Worm (Caenorhabditis elegans): ENCODE data around the gene C06E4.3.

The C06E4.3 gene

ce11 chrIV:7260587-7260986, at the start of gene C06E4.3:
Gene C06E4.3 (plus strand): TSS chrIV:7260875.
- TF ChIP-seq ham-2 (GFP tag; optimal IDR thresholded peaks at IDR 0.05) (no peak), ceh-83 (GFP tag; optimal IDR thresholded peaks at IDR 0.05) (no peak)

ce11 chrIV:7211313-7211712, 49.4 kb upstream of the C06E4.3 start:
- no peak for TF ChIP-seq ceh-43 (GFP tag; optimal IDR thresholded peaks at IDR 0.05)
- no peak for TF ChIP-seq ztf-11 (tag; optimal IDR thresholded peaks at IDR 0.05)
- TF ChIP-seq sptf-1 (tag; optimal IDR thresholded peaks at IDR 0.05): no peak
- no peak for TF ChIP-seq ceh-39 (tag; optimal IDR thresholded peaks at IDR 0.05)
- no peak for TF ChIP-seq unc-39 (tag; optimal IDR thresholded peaks at IDR 0.05)
- no peak for TF ChIP-seq lin-32 (GFP tag; optimal IDR thresholded peaks at IDR 0.05)
- no peak for TF ChIP-seq elt-3 (tag; optimal IDR thresholded peaks at IDR 0.05)
- TF ChIP-seq blmp-1 (tag; optimal IDR thresholded peaks at IDR 0.05): no peak
- TF ChIP-seq drap-1 (GFP tag; optimal IDR thresholded peaks at IDR 0.05): no peak
- TF ChIP-seq lin-13 (tag; optimal IDR thresholded peaks at IDR 0.05): no peak
- TF ChIP-seq flh-1 (GFP tag; optimal IDR thresholded peaks at IDR 0.05): no peak

- TF ChIP-seq nhr-28 (tag; optimal IDR thresholded peaks at IDR 0.05) (no peak), nhr-237 (tag; optimal IDR thresholded peaks at IDR 0.05) (no peak), ham-2 (GFP tag; optimal IDR thresholded peaks at IDR 0.05) (no peak), bed-3 (GFP tag; optimal IDR thresholded peaks at IDR 0.05) (no peak), lsy-2 (tag; optimal IDR thresholded peaks at IDR 0.05) (no peak), elt-1 (tag; optimal IDR thresholded peaks at IDR 0.05; ENCODE audit: borderline replicate concordance, insufficient read depth) (no peak), ceh-39 (tag; optimal IDR thresholded peaks at IDR 0.05) (no peak), lin-32 (GFP tag; optimal IDR thresholded peaks at IDR 0.05) (no peak)
Measured at ce11 chrIV:7212769-7213168, 47.9 kb upstream of the C06E4.3 start.

ce11 chrIV:7216210-7216609, 44.5 kb upstream of the C06E4.3 start:
- TF ChIP-seq hlh-1 (tag; optimal IDR thresholded peaks at IDR 0.05): no peak

ce11 chrIV:7219398-7220087, 41.1 kb upstream of the C06E4.3 start, which contains the start of the genes glb-23 and R13A1.1:
Gene glb-23 (minus strand): TSS chrIV:7219498.
Gene R13A1.1 (plus strand): TSS chrIV:7220037.
- TF ChIP-seq ceh-83 (GFP tag; optimal IDR thresholded peaks at IDR 0.05) (no peak), flh-1 (GFP tag; optimal IDR thresholded peaks at IDR 0.05) (no peak), unc-120 (tag; optimal IDR thresholded peaks at IDR 0.05; ENCODE audit: poor library complexity, severe bottlenecking) (no peak), lsy-2 (tag; optimal IDR thresholded peaks at IDR 0.05) (no peak), nhr-76 (tag; optimal IDR thresholded peaks at IDR 0.05) (no peak), ceh-43 (GFP tag; optimal IDR thresholded peaks at IDR 0.05) (no peak), lin-32 (GFP tag; optimal IDR thresholded peaks at IDR 0.05) (no peak), ces-1 (GFP tag; optimal IDR thresholded peaks at IDR 0.05) (no peak), snpc-4 (tag; optimal IDR thresholded peaks at IDR 0.05) (no peak), nhr-12 (tag; optimal IDR thresholded peaks at IDR 0.05) (no peak), nhr-2 (tag; optimal IDR thresholded peaks at IDR 0.05) (no peak), unc-39 (tag; optimal IDR thresholded peaks at IDR 0.05) (no peak), nhr-28 (tag; optimal IDR thresholded peaks at IDR 0.05) (no peak), sptf-1 (tag; optimal IDR thresholded peaks at IDR 0.05) (no peak)

- TF ChIP-seq sem-2 (GFP tag; optimal IDR thresholded peaks at IDR 0.05) (no peak), ces-1 (GFP tag; optimal IDR thresholded peaks at IDR 0.05) (peak; percentile 57)
Measured at ce11 chrIV:7222088-7222487, 38.6 kb upstream of the C06E4.3 start.

- TF ChIP-seq elt-1 (tag; optimal IDR thresholded peaks at IDR 0.05; ENCODE audit: borderline replicate concordance, insufficient read depth) (no peak), sem-2 (GFP tag; optimal IDR thresholded peaks at IDR 0.05) (no peak), tbx-8 (GFP tag; optimal IDR thresholded peaks at IDR 0.05) (no peak), blmp-1 (tag; optimal IDR thresholded peaks at IDR 0.05) (no peak), bed-3 (GFP tag; optimal IDR thresholded peaks at IDR 0.05) (no peak), ces-1 (GFP tag; optimal IDR thresholded peaks at IDR 0.05) (no peak), ztf-11 (tag; optimal IDR thresholded peaks at IDR 0.05) (no peak), mls-2 (tag; optimal IDR thresholded peaks at IDR 0.05) (no peak), cnd-1 (tag; optimal IDR thresholded peaks at IDR 0.05) (no peak), M03D4.4 (tag; optimal IDR thresholded peaks at IDR 0.05) (no peak), nhr-76 (tag; optimal IDR thresholded peaks at IDR 0.05) (no peak), unc-39 (tag; optimal IDR thresholded peaks at IDR 0.05) (no peak), mep-1 (tag; optimal IDR thresholded peaks at IDR 0.05) (no peak), hlh-1 (tag; optimal IDR thresholded peaks at IDR 0.05) (no peak), unc-62 (GFP tag; optimal IDR thresholded peaks at IDR 0.05) (no peak), nhr-2 (tag; optimal IDR thresholded peaks at IDR 0.05) (no peak), ceh-83 (GFP tag; optimal IDR thresholded peaks at IDR 0.05) (no peak), ceh-39 (tag; optimal IDR thresholded peaks at IDR 0.05) (no peak)
Measured at ce11 chrIV:7227072-7227471, 33.6 kb upstream of the C06E4.3 start, which contains the start of gene R13A1.10. Gene R13A1.10 (minus strand): TSS chrIV:7227172.

Data from whole organism, mixed stage, embryonic.